Fruit fly (Drosophila melanogaster) whole organism, embryonic: Measurements from ENCODE around the gene CG6654.
A peak's percentile ranks its signal among the peaks of the same experiment; 100 is the strongest.

Experiments
- Asciz ChIP-seq: fragments of 200-800 bp; sonication (Bioruptor generic); optimal IDR thresholded peaks from 2 replicates; lab custom pipeline; 2017; ENCODE audit warnings: missing biosample characterization, mild to moderate bottlenecking, missing genetic modification characterization, missing genetic modification reagents
- CG10543 ChIP-seq: fragments of 200-800 bp; sonication (Bioruptor generic); optimal IDR thresholded peaks from 3 replicates; lab custom pipeline; 2017; ENCODE audit warnings: missing biosample characterization, mild to moderate bottlenecking, missing genetic modification characterization, moderate library complexity
- CG12155 ChIP-seq: fragments of 200-800 bp; sonication (Bioruptor generic); optimal IDR thresholded peaks from 3 replicates; lab custom pipeline; 2016; ENCODE audit warnings: missing biosample characterization, missing genetic modification characterization
- CG13296 ChIP-seq: fragments of 200-800 bp; sonication (Bioruptor generic); optimal IDR thresholded peaks from 3 replicates; lab custom pipeline; 2018; ENCODE audit warnings: missing biosample characterization, mild to moderate bottlenecking, missing genetic modification characterization
- CG13775 ChIP-seq: fragments of 200-800 bp; sonication (Bioruptor generic); optimal IDR thresholded peaks from 3 replicates; lab custom pipeline; 2017; ENCODE audit warnings: missing biosample characterization, mild to moderate bottlenecking, missing genetic modification characterization
- CG15479 ChIP-seq: fragments of 200-800 bp; sonication (Bioruptor generic); optimal IDR thresholded peaks from 3 replicates; lab custom pipeline; 2019; ENCODE audit warnings: missing biosample characterization, mild to moderate bottlenecking, missing genetic modification characterization, moderate library complexity
- CG15601 ChIP-seq: fragments of 200-800 bp; sonication (Bioruptor generic); optimal IDR thresholded peaks from 3 replicates; lab custom pipeline; 2019; ENCODE audit warnings: missing biosample characterization, mild to moderate bottlenecking, missing genetic modification characterization, moderate library complexity
- CG1603 ChIP-seq: fragments of 200-800 bp; sonication (Bioruptor generic); optimal IDR thresholded peaks from 2 replicates; lab custom pipeline; 2019; ENCODE audit warnings: missing biosample characterization, mild to moderate bottlenecking, missing genetic modification characterization, moderate library complexity
- CG17361 ChIP-seq: fragments of 200-800 bp; sonication (Bioruptor generic); IDR thresholded peaks from 3 replicates; pipeline ENCODE4 v1.3.6; 2022; ENCODE audit warnings: missing biosample characterization, missing genetic modification characterization
- CG17385 ChIP-seq: fragments of 200-800 bp; sonication (Bioruptor generic); optimal IDR thresholded peaks from 3 replicates; lab custom pipeline; 2018; ENCODE audit warnings: missing biosample characterization, mild to moderate bottlenecking, missing genetic modification characterization
- CG18764 ChIP-seq: fragments of 200-800 bp; sonication (Bioruptor generic); optimal IDR thresholded peaks from 3 replicates; lab custom pipeline; 2016; ENCODE audit warnings: missing biosample characterization, missing genetic modification characterization
- CG30020 ChIP-seq: fragments of 200-800 bp; optimal IDR thresholded peaks from 2 replicates; lab custom pipeline; 2019; ENCODE audit warnings: missing biosample characterization, mild to moderate bottlenecking, missing genetic modification characterization, moderate library complexity
- CG32532 ChIP-seq: fragments of 200-800 bp; sonication (Bioruptor generic); IDR thresholded peaks from 2 replicates; pipeline ENCODE4 v1.3.6; 2022; ENCODE audit warnings: missing biosample characterization, missing genetic modification characterization
- CG34224 ChIP-seq: fragments of 200-800 bp; sonication (Bioruptor generic); IDR thresholded peaks from 3 replicates; pipeline ENCODE4 v1.3.6; 2022; ENCODE audit warnings: missing biosample characterization, missing genetic modification characterization; ENCODE audit not compliant: partially characterized antibody
- CG34376 ChIP-seq: fragments of 200-800 bp; sonication (Bioruptor generic); optimal IDR thresholded peaks from 2 replicates; lab custom pipeline; 2018; ENCODE audit warnings: missing biosample characterization, mild to moderate bottlenecking, missing genetic modification characterization
- CG4328 ChIP-seq: fragments of 200-800 bp; sonication (Bioruptor generic); optimal IDR thresholded peaks from 3 replicates; lab custom pipeline; 2017; ENCODE audit warnings: missing biosample characterization, missing genetic modification reagents, missing genetic modification characterization
- CG6654 ChIP-seq: fragments of 200-800 bp; sonication (Bioruptor generic); optimal IDR thresholded peaks from 2 replicates; lab custom pipeline; 2017; ENCODE audit warnings: missing biosample characterization, mild to moderate bottlenecking, missing genetic modification characterization
- CG9797 ChIP-seq: fragments of 200-800 bp; sonication (Bioruptor generic); optimal IDR thresholded peaks from 3 replicates; lab custom pipeline; 2018; ENCODE audit warnings: missing biosample characterization, mild to moderate bottlenecking, missing genetic modification characterization
- CG9876 ChIP-seq: fragments of 200-800 bp; sonication (Bioruptor generic); optimal IDR thresholded peaks from 2 replicates; lab custom pipeline; 2016; ENCODE audit warnings: missing biosample characterization, missing genetic modification characterization
- CG9932 ChIP-seq: fragments of 200-800 bp; sonication (Bioruptor generic); IDR thresholded peaks from 2 replicates; pipeline ENCODE4 v1.3.6; 2022; ENCODE audit warnings: missing biosample characterization, missing genetic modification characterization
- D ChIP-seq, 2 experiments: fragments of 200-800 bp in 1 of 2; fragments of >200 bp in 1 of 2; sonication (Bioruptor generic) in 1 of 2; optimal IDR thresholded peaks; 2 replicates in 1 of 2; 3 replicates in 1 of 2; lab custom pipeline; 2017; ENCODE audit warnings: mild to moderate bottlenecking in 1 of 2, missing biosample characterization in 1 of 2, missing genetic modification characterization in 1 of 2, missing genetic modification reagents in 1 of 2
- Ets97D ChIP-seq: fragments of 200-800 bp; sonication (Bioruptor generic); optimal IDR thresholded peaks from 3 replicates; lab custom pipeline; 2016; ENCODE audit warnings: missing biosample characterization, missing genetic modification characterization
- Fer1 ChIP-seq: fragments of 200-800 bp; sonication (Bioruptor generic); optimal IDR thresholded peaks from 2 replicates; lab custom pipeline; 2017; ENCODE audit warnings: missing biosample characterization, mild to moderate bottlenecking, missing genetic modification characterization
- HmgZ ChIP-seq: fragments of 200-800 bp; sonication (Bioruptor generic); optimal IDR thresholded peaks from 2 replicates; lab custom pipeline; 2018; ENCODE audit warnings: missing biosample characterization, mild to moderate bottlenecking, missing genetic modification characterization
- Hsf ChIP-seq: fragments of 200-800 bp; sonication (Bioruptor generic); optimal IDR thresholded peaks from 3 replicates; lab custom pipeline; 2016; ENCODE audit warnings: missing biosample characterization, missing genetic modification characterization
- MBD-R2 ChIP-seq: fragments of 200-800 bp; sonication (Bioruptor generic); IDR thresholded peaks from 2 replicates; pipeline ENCODE4 v1.3.6; 2022; ENCODE audit warnings: missing biosample characterization, missing genetic modification characterization
- Med ChIP-seq: fragments of 200-800 bp; sonication (Bioruptor generic); peaks from one replicate; lab custom pipeline; 2016; ENCODE audit warnings: missing biosample characterization, missing genetic modification characterization, mild to moderate bottlenecking, inconsistent platforms, moderate library complexity
- Neu2 ChIP-seq: fragments of 200-800 bp; sonication (Bioruptor generic); optimal IDR thresholded peaks from 3 replicates; lab custom pipeline; 2016; ENCODE audit warnings: missing biosample characterization, missing genetic modification characterization, borderline replicate concordance
- Opbp ChIP-seq: fragments of 200-800 bp; sonication (Bioruptor generic); IDR thresholded peaks from 3 replicates; pipeline ENCODE4 v1.3.6; 2022; ENCODE audit warnings: missing biosample characterization, missing genetic modification characterization; ENCODE audit not compliant: partially characterized antibody
- Sin3A ChIP-seq: fragments of >200 bp; optimal IDR thresholded peaks from 2 replicates; lab custom pipeline; 2018
- YL-1 ChIP-seq: fragments of 200-800 bp; sonication (Bioruptor generic); optimal IDR thresholded peaks from 3 replicates; lab custom pipeline; 2017; ENCODE audit warnings: missing biosample characterization, mild to moderate bottlenecking, missing genetic modification characterization
- bcd ChIP-seq: fragments of 200-800 bp; sonication (Bioruptor generic); optimal IDR thresholded peaks from 2 replicates; lab custom pipeline; 2017; ENCODE audit warnings: missing biosample characterization, mild to moderate bottlenecking, missing genetic modification characterization
- bsh ChIP-seq, 2 experiments: fragments of 200-800 bp; sonication (Bioruptor generic); optimal IDR thresholded peaks; 2 replicates each; lab custom pipeline; 2017 to 2018; ENCODE audit warnings: mild to moderate bottlenecking in 2 of 2, missing biosample characterization in 2 of 2, missing genetic modification characterization in 2 of 2, moderate library complexity in 1 of 2
- chm ChIP-seq: fragments of 200-800 bp; sonication (Bioruptor generic); IDR thresholded peaks from 2 replicates; pipeline ENCODE4 v1.3.6; 2022; ENCODE audit warnings: missing biosample characterization, missing genetic modification characterization
- dmrt11E ChIP-seq: fragments of 200-800 bp; sonication (Bioruptor generic); optimal IDR thresholded peaks from 3 replicates; lab custom pipeline; 2018; ENCODE audit warnings: missing biosample characterization, mild to moderate bottlenecking, missing genetic modification characterization, moderate library complexity
- dpn ChIP-seq, 2 experiments: fragments of 200-800 bp; sonication (Bioruptor generic); optimal IDR thresholded peaks; 3 replicates each; lab custom pipeline; 2016; ENCODE audit warnings: missing biosample characterization in 2 of 2, missing genetic modification characterization in 2 of 2
- exex ChIP-seq: fragments of 200-800 bp; sonication (Bioruptor generic); optimal IDR thresholded peaks from 4 replicates; lab custom pipeline; 2018; ENCODE audit warnings: missing biosample characterization, mild to moderate bottlenecking, missing genetic modification characterization, moderate library complexity
- ftz-f1 ChIP-seq: fragments of 200-800 bp; sonication (Bioruptor generic); optimal IDR thresholded peaks from 2 replicates; lab custom pipeline; 2016; ENCODE audit warnings: missing biosample characterization, missing genetic modification characterization
- gfzf ChIP-seq: fragments of 200-800 bp; sonication (Bioruptor generic); optimal IDR thresholded peaks from 2 replicates; lab custom pipeline; 2016; ENCODE audit warnings: missing biosample characterization, mild to moderate bottlenecking, missing genetic modification characterization, moderate library complexity
- grau ChIP-seq: fragments of 200-800 bp; optimal IDR thresholded peaks from 3 replicates; lab custom pipeline; 2019; ENCODE audit warnings: missing biosample characterization, mild to moderate bottlenecking, missing genetic modification characterization, moderate library complexity
- hbn ChIP-seq: fragments of 200-800 bp; sonication (Bioruptor generic); IDR thresholded peaks from 2 replicates; pipeline ENCODE4 v1.3.6; 2022; ENCODE audit warnings: missing biosample characterization, missing genetic modification characterization; ENCODE audit not compliant: partially characterized antibody
- inv ChIP-seq: fragments of 200-800 bp; sonication (Bioruptor generic); IDR thresholded peaks from 2 replicates; pipeline ENCODE4 v1.3.6; 2022; ENCODE audit warnings: missing biosample characterization, missing genetic modification characterization; ENCODE audit not compliant: partially characterized antibody
- knrl ChIP-seq: fragments of 200-800 bp; sonication (Bioruptor generic); IDR thresholded peaks from 3 replicates; pipeline ENCODE4 v1.3.6; 2022; ENCODE audit warnings: missing biosample characterization, missing genetic modification characterization; ENCODE audit not compliant: partially characterized antibody
- lmd ChIP-seq: fragments of 200-800 bp; sonication (Bioruptor generic); IDR thresholded peaks from 2 replicates; pipeline ENCODE4 v1.3.6; 2022; ENCODE audit warnings: missing biosample characterization, missing genetic modification characterization
- phol ChIP-seq: fragments of 200-800 bp; sonication (Bioruptor generic); optimal IDR thresholded peaks from 3 replicates; lab custom pipeline; 2018; ENCODE audit warnings: missing biosample characterization, mild to moderate bottlenecking, missing genetic modification characterization, moderate library complexity
- pum ChIP-seq: fragments of 200-800 bp; sonication (Bioruptor generic); optimal IDR thresholded peaks from 2 replicates; lab custom pipeline; 2016; ENCODE audit warnings: missing biosample characterization, missing genetic modification characterization
- row ChIP-seq: fragments of 200-800 bp; sonication (Bioruptor generic); IDR thresholded peaks from 3 replicates; pipeline ENCODE4 v1.3.6; 2022; ENCODE audit warnings: missing biosample characterization, missing genetic modification characterization
- tio ChIP-seq: fragments of 200-800 bp; sonication (Bioruptor generic); optimal IDR thresholded peaks from 2 replicates; lab custom pipeline; 2017; ENCODE audit warnings: missing biosample characterization, missing genetic modification characterization, inconsistent platforms

The CG6654 gene

dm6 chr3R:15213362-15213989 is at the start of gene CG6654, which contains the start of gene CG4210:
CG6654 (minus strand) TSS chr3R:15213658.
CG4210 (plus strand) TSS chr3R:15213974.
- TF ChIP-seq CG15601: peak; percentile 26
- no peak for TF ChIP-seq CG10543 (GFP tag; lab: Kevin White, UChicago)
- TF ChIP-seq Opbp (GFP tag; lab: Robert Waterston, UW): peak; percentile 53; the same call in 2 of the 3 replicates
- TF ChIP-seq ftz-f1: peak; percentile 38
- TF ChIP-seq knrl: peak; percentile 58; the same call in 2 of the 3 replicates
- TF ChIP-seq exex (tag; lab: Kevin White, UChicago): peak; percentile 38
- TF ChIP-seq lmd (GFP tag; lab: Robert Waterston, UW): peak; percentile 31; the same call in 1 of the 2 replicates
- TF ChIP-seq CG30020 (tag; lab: Kevin White, UChicago): peak; percentile 47
- peak; percentile 20 for TF ChIP-seq CG15479
- TF ChIP-seq grau (tag; lab: Kevin White, UChicago): peak; percentile 36
- peak; percentile 21 for TF ChIP-seq Sin3A (lab: Kevin White, UChicago)
- TF ChIP-seq CG17361 (GFP tag; lab: Robert Waterston, UW): peak; percentile 33; the same call in 1 of the 3 replicates
- TF ChIP-seq CG12155 (GFP tag; lab: Kevin White, UChicago): peak; percentile 21
- TF ChIP-seq chm (GFP tag; lab: Robert Waterston, UW): 0 out of 2 replicates have a peak, but pooled peaks have one; percentile 9
- TF ChIP-seq tio (GFP tag; lab: Kevin White, UChicago): no peak
- peak; percentile 5 for TF ChIP-seq CG13296
- peak; percentile 0 for TF ChIP-seq Hsf (GFP tag; lab: Kevin White, UChicago)
- TF ChIP-seq hbn: peak; percentile 39
- TF ChIP-seq YL-1 (GFP tag; lab: Kevin White, UChicago): peak; percentile 32
- peak; percentile 77 for TF ChIP-seq CG34224 (GFP tag; lab: Robert Waterston, UW)
- TF ChIP-seq CG18764 (GFP tag; lab: Kevin White, UChicago): no peak
- TF ChIP-seq D (optimal IDR thresholded peaks at IDR 0.05; lab: Kevin White, UChicago): no peak
- no peak for TF ChIP-seq D (GFP tag; optimal IDR thresholded peaks at IDR 0.05; lab: Kevin White, UChicago)
- TF ChIP-seq CG4328 (GFP tag; lab: Kevin White, UChicago): peak; percentile 28
- TF ChIP-seq bcd (GFP tag; lab: Kevin White, UChicago): no peak
- TF ChIP-seq pum (GFP tag; lab: Kevin White, UChicago): no peak
- TF ChIP-seq Neu2 (GFP tag; lab: Kevin White, UChicago): no peak
- TF ChIP-seq CG13775 (GFP tag; lab: Kevin White, UChicago): peak; percentile 3
- TF ChIP-seq inv (GFP tag; lab: Robert Waterston, UW): peak; percentile 37; the same call in 1 of the 2 replicates
- peak; percentile 30 for TF ChIP-seq Fer1 (GFP tag; lab: Kevin White, UChicago)
- TF ChIP-seq Ets97D: peak; percentile 44
- TF ChIP-seq CG9932: peak; percentile 54
- peak; percentile 4 for TF ChIP-seq CG17385
- TF ChIP-seq dmrt11E (tag; lab: Kevin White, UChicago): no peak
- peak; percentile 10; the same call in 1 of the 2 replicates for TF ChIP-seq CG32532 (GFP tag; lab: Robert Waterston, UW)
- TF ChIP-seq phol (tag; lab: Kevin White, UChicago): peak; percentile 22
- TF ChIP-seq CG6654: no peak
- peak; percentile 86 for TF ChIP-seq gfzf (GFP tag; lab: Kevin White, UChicago)
- peak; percentile 50 for TF ChIP-seq CG1603 (tag; lab: Kevin White, UChicago)
- peak; percentile 71 for TF ChIP-seq row (GFP tag; lab: Robert Waterston, UW)
- peak in 1 of 2 experiments; percentile 9 for TF ChIP-seq dpn (GFP tag; optimal IDR thresholded peaks at IDR 0.05; lab: Kevin White, UChicago)
- TF ChIP-seq HmgZ (tag; lab: Kevin White, UChicago): peak; percentile 48
- TF ChIP-seq bsh (GFP tag; optimal IDR thresholded peaks at IDR 0.05; lab: Kevin White, UChicago): peak in 1 of 2 experiments; percentile 16
- TF ChIP-seq CG9797 (GFP tag; lab: Kevin White, UChicago): peak; percentile 84
- peak; percentile 1 for TF ChIP-seq Asciz (GFP tag; lab: Kevin White, UChicago)
- TF ChIP-seq CG34376 (GFP tag; lab: Kevin White, UChicago): peak; percentile 28
- no peak for TF ChIP-seq CG9876 (GFP tag; lab: Kevin White, UChicago)
- TF ChIP-seq MBD-R2 (GFP tag; lab: Robert Waterston, UW): peak; percentile 52
- peak; percentile 57 for TF ChIP-seq Med (GFP tag; lab: Kevin White, UChicago)
